Worm (Caenorhabditis elegans) whole organism, L2 larva: ENCODE results near the gene mam-6.

ENCODE experiments used
- F13H6.1 ChIP-seq: sonication (generic microtip); optimal IDR thresholded peaks from 2 replicates; lab custom pipeline; 2016; ENCODE audit warnings: missing genetic modification characterization, missing compliant biosample characterization
- ama-1 ChIP-seq: fragments of 150-350 bp; optimal IDR thresholded peaks from 2 replicates; lab custom pipeline; 2018; ENCODE audit warnings: inconsistent platforms
- ceh-82 ChIP-seq: fragments of 150-350 bp; optimal IDR thresholded peaks from 2 replicates; lab custom pipeline; 2014; ENCODE audit warnings: missing biosample characterization, missing genetic modification characterization
- nhr-10 ChIP-seq: sonication (generic microtip); optimal IDR thresholded peaks from 2 replicates; lab custom pipeline; 2017; ENCODE audit warnings: missing biosample characterization, missing genetic modification characterization
- nhr-237 ChIP-seq: fragments of 150-350 bp; optimal IDR thresholded peaks from 2 replicates; lab custom pipeline; 2014; ENCODE audit warnings: missing biosample characterization, missing genetic modification characterization
- unc-55 ChIP-seq: fragments of 150-350 bp; sonication (generic microtip); optimal IDR thresholded peaks from 3 replicates; lab custom pipeline; 2014; ENCODE audit warnings: missing biosample characterization, missing genetic modification reagents, missing genetic modification characterization
- unc-62 ChIP-seq: fragments of 150-350 bp; optimal IDR thresholded peaks from 2 replicates; lab custom pipeline; 2014; ENCODE audit warnings: missing biosample characterization, missing genetic modification reagents, missing genetic modification characterization
- ztf-1 ChIP-seq: fragments of 200-800 bp; sonication (Bioruptor generic); conservative IDR thresholded peaks from 2 replicates; pipeline ENCODE4 v1.3.6; 2022; ENCODE audit warnings: missing genetic modification characterization, missing compliant biosample characterization
- ztf-11 ChIP-seq: sonication (generic microtip); optimal IDR thresholded peaks from 2 replicates; lab custom pipeline; 2017; ENCODE audit warnings: missing biosample characterization, missing genetic modification characterization
- ztf-4 ChIP-seq: fragments of 150-350 bp; optimal IDR thresholded peaks from 2 replicates; lab custom pipeline; 2014; ENCODE audit warnings: missing biosample characterization, missing genetic modification characterization

ce11 chrX:15115748-15116147 is 46.6 kb upstream of the mam-6 start:
- TF ChIP-seq ztf-1 (no peak), ztf-11 (tag; lab: Kevin White, UChicago) (no peak), F13H6.1 (no peak), unc-62 (no peak), ama-1 (lab: Kevin White, UChicago) (no peak), nhr-10 (tag; lab: Kevin White, UChicago) (no peak), ztf-4 (tag; lab: Kevin White, UChicago) (no peak), ceh-82 (tag; lab: Kevin White, UChicago) (no peak), unc-55 (GFP tag; lab: Kevin White, UChicago) (no peak), nhr-237 (tag; lab: Kevin White, UChicago) (no peak)
